Worm (Caenorhabditis elegans): ENCODE data around the gene T26E4.10.

- TF ChIP-seq F39B2.1 (GFP tag; IDR thresholded peaks at IDR 0.05) (no peak), ekl-4 (GFP tag; IDR thresholded peaks at IDR 0.05) (no peak), him-1 (tag; optimal IDR thresholded peaks at IDR 0.05) (no peak), gei-17 (GFP tag; optimal IDR thresholded peaks at IDR 0.05) (no peak), snpc-4 (GFP tag; optimal IDR thresholded peaks at IDR 0.05) (no peak), snpc-4 (tag; optimal IDR thresholded peaks at IDR 0.05) (no peak)
Measured at ce11 chrV:15776651-15777050, 21.4 kb downstream of the T26E4.10 start, which contains the start of gene nhr-283.
